Worm (Caenorhabditis elegans) whole organism, midembryonic: Measurements from ENCODE around the gene acn-1.

ENCODE experiments used
- T22C8.4 ChIP-seq: fragments of 200-800 bp; sonication (Bioruptor generic); IDR thresholded peaks from 2 replicates; pipeline ENCODE4 v1.3.6; 2022; ENCODE audit warnings: missing genetic modification characterization, missing compliant biosample characterization
- cog-1 ChIP-seq: sonication (generic microtip); optimal IDR thresholded peaks from 2 replicates; lab custom pipeline; 2016; ENCODE audit warnings: missing genetic modification characterization, missing compliant biosample characterization
- flt-1 ChIP-seq: fragments of 200-800 bp; sonication (Bioruptor generic); IDR thresholded peaks from 2 replicates; pipeline ENCODE4 v1.3.6; 2022; ENCODE audit warnings: missing genetic modification characterization, missing compliant biosample characterization
- ref-1 ChIP-seq: fragments of 200-800 bp; sonication (Bioruptor generic); conservative IDR thresholded peaks from 2 replicates; pipeline ENCODE4 v1.3.6; 2022; ENCODE audit warnings: missing genetic modification reagents, missing genetic modification characterization, missing compliant biosample characterization
- ztf-23 ChIP-seq: fragments of 200-800 bp; sonication (Bioruptor generic); IDR thresholded peaks from 2 replicates; pipeline ENCODE4 v1.3.6; 2022; ENCODE audit warnings: missing genetic modification reagents, missing genetic modification characterization, missing compliant biosample characterization
- ztf-29 ChIP-seq: fragments of 200-800 bp; sonication (Bioruptor generic); IDR thresholded peaks from 2 replicates; pipeline ENCODE4 v1.3.6; 2022; ENCODE audit warnings: missing genetic modification reagents, missing genetic modification characterization, missing compliant biosample characterization

DNA sequence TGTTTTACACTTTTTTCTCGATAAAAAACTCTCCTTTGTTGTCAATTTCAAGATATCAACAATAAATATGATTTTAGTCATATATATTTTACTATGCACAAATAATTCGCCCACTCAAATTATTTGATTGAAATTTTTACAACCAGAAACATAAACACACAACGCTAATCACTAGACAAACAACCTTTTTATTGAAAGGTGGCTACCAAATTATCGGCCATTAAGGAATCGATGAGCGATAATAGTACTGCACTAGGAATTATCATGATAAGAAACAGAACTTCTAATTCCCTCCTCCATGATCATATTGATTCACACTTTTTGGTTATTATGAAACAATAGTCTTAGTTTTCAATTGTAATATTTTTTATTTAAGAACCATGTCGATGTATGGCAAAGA is 12.3 kb upstream of the acn-1 start, which contains the start of gene C42D8.1:
- no peak for TF ChIP-seq ztf-23 (GFP tag; lab: Robert Waterston, UW)
- TF ChIP-seq T22C8.4 (GFP tag; lab: Robert Waterston, UW), result no peak
- no peak for TF ChIP-seq ztf-29 (GFP tag; lab: Robert Waterston, UW)
- no peak for TF ChIP-seq flt-1 (GFP tag; lab: Robert Waterston, UW)
- TF ChIP-seq cog-1 (tag; lab: Kevin White, UChicago), result no peak
- TF ChIP-seq ref-1 (GFP tag; lab: Robert Waterston, UW), result no peak
